Worm (Caenorhabditis elegans) whole organism, mixed stage, embryonic: ENCODE results near the gene T19D12.2.
A peak's percentile ranks its signal among the peaks of the same experiment; 100 is the strongest.

ENCODE experiments used
- blmp-1 ChIP-seq: fragments of 150-350 bp; optimal IDR thresholded peaks from 2 replicates; lab custom pipeline; 2014; ENCODE audit warnings: missing biosample characterization, missing genetic modification characterization
- ceh-83 ChIP-seq: fragments of 200-800 bp; sonication (Bioruptor generic); optimal IDR thresholded peaks from 2 replicates; lab custom pipeline; 2018; ENCODE audit warnings: mild to moderate bottlenecking, missing genetic modification characterization, missing compliant biosample characterization
- elt-1 ChIP-seq: sonication (generic microtip); optimal IDR thresholded peaks from 2 replicates; lab custom pipeline; 2017; ENCODE audit warnings: missing genetic modification characterization, mild to moderate bottlenecking, missing compliant biosample characterization, antibody characterized with exemption, moderate library complexity, borderline replicate concordance; ENCODE audit not compliant: insufficient read depth
- elt-3 ChIP-seq: fragments of 150-350 bp; optimal IDR thresholded peaks from 2 replicates; lab custom pipeline; 2014; ENCODE audit warnings: missing biosample characterization, missing genetic modification characterization
- unc-62 ChIP-seq: fragments of 150-350 bp; optimal IDR thresholded peaks from 2 replicates; lab custom pipeline; 2014; ENCODE audit warnings: missing biosample characterization, missing genetic modification reagents, missing genetic modification characterization

T19D12.2 gene

DNA sequence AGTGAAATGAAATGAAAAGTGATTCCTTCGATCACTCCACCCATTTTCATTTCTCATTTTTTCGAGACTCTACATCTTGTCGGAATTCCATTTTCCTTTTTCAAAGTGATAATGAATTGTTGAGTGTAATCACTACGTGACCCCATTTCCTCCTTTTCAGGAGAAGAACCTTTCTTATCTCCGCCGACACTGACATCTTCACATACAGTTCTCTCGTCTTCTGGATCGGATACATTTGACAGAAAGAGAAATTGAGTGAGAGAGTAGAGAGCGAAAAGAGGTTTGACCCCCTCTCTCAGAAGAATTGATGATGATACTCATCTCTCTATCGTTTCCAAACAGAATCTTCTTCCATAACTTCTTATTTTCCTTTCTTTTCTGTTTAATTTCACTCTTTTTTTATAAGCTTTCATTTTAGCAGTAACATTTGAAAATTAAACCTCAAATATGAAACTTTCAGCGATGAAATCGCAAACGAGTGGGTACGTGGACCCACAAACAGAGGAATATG, 52.8 kb downstream of the T19D12.2 start, which contains the start of gene dpy-2:
Gene dpy-2 (plus strand): TSS at position 461 of the 511 bp plus-strand sequence.
- TF ChIP-seq elt-1 (tag; lab: Kevin White, UChicago) (peak; percentile 8), elt-3 (peak; percentile 34), blmp-1 (peak; percentile 82), ceh-83 (GFP tag; lab: Kevin White, UChicago) (no peak), unc-62 (GFP tag; lab: Kevin White, UChicago) (peak; percentile 23)
